Worm (Caenorhabditis elegans) whole organism, L1 larva: ENCODE data around the gene sre-28.

Source experiments
- ces-1 ChIP-seq: fragments of 150-350 bp; optimal IDR thresholded peaks from 2 replicates; lab custom pipeline; 2014; ENCODE audit warnings: missing biosample characterization, missing genetic modification reagents, missing genetic modification characterization
- elt-3 ChIP-seq, 6 experiments: fragments of 150-350 bp in 1 of 6; sonication (generic microtip); optimal IDR thresholded peaks; 2 replicates each; lab custom pipeline; 2017 to 2018; ENCODE audit warnings: missing biosample characterization in 6 of 6, missing genetic modification characterization in 6 of 6, inconsistent platforms in 1 of 6
- nhr-85 ChIP-seq: sonication (generic microtip); peaks from one replicate; lab custom pipeline; 2016; ENCODE audit warnings: missing genetic modification characterization, inconsistent platforms, missing compliant biosample characterization
- skn-1 ChIP-seq: fragments of 150-350 bp; optimal IDR thresholded peaks from 2 replicates; lab custom pipeline; 2014; ENCODE audit warnings: missing biosample characterization, missing genetic modification characterization
- snpc-4 ChIP-seq: fragments of 150-350 bp; optimal IDR thresholded peaks from 2 replicates; lab custom pipeline; 2014; ENCODE audit warnings: missing biosample characterization, missing genetic modification characterization
- tlp-1 ChIP-seq: fragments of 150-350 bp; optimal IDR thresholded peaks from 2 replicates; lab custom pipeline; 2014; ENCODE audit warnings: missing biosample characterization, missing genetic modification characterization
- zip-4 ChIP-seq: fragments of 200-800 bp; sonication (Bioruptor generic); optimal IDR thresholded peaks from 2 replicates; lab custom pipeline; 2018; ENCODE audit warnings: mild to moderate bottlenecking, missing genetic modification characterization, moderate library complexity, missing compliant biosample characterization

DNA sequence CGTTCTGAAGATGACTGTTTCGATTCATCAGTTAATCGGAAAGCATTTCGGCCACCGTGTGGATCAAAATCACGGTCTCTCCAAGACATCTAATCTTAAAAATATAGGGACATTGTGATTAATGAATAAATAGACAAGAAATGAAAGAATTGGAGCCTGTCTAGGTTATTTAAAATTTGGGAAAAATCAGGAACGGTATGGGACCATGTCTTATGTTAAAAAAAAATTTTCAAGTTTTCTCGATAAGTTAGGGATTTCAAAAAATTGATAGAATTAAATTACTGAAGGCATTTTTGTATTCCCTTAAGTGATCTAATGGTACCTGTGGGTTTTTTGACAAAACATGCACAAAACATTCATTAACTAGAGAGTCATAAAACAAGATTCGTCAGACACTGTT, 31.9 kb downstream of the sre-28 start, which contains the start of gene unc-41:
- no peak for TF ChIP-seq zip-4 (GFP tag; lab: Kevin White, UChicago)
- TF ChIP-seq tlp-1, result no peak
- no peak for TF ChIP-seq nhr-85 (tag; lab: Kevin White, UChicago)
- TF ChIP-seq skn-1, result no peak
- TF ChIP-seq elt-3 (tag; optimal IDR thresholded peaks at IDR 0.05; lab: Kevin White, UChicago), result no peak
- TF ChIP-seq snpc-4 (tag; lab: Kevin White, UChicago), result no peak
- no peak for TF ChIP-seq ces-1 (GFP tag; lab: Kevin White, UChicago)
